Fruit fly (Drosophila melanogaster): Measurements from ENCODE around the gene Ogg1.

Ogg1 gene

dm6 chrX:8681822-8682632, 8.1 kb upstream of the Ogg1 start (continued):
- TF ChIP-seq BtbVII (GFP tag; optimal IDR thresholded peaks at IDR 0.05) (no peak), Mrtf (GFP tag; IDR thresholded peaks at IDR 0.05) (no peak), B-H1 (GFP tag; IDR thresholded peaks at IDR 0.05) (no peak), CG11723 (GFP tag; optimal IDR thresholded peaks at IDR 0.05) (no peak), Myb (GFP tag; optimal IDR thresholded peaks at IDR 0.05) (no peak), sna (GFP tag; IDR thresholded peaks at IDR 0.05; ENCODE audit: partially characterized antibody) (0 out of 2 replicates have a peak, but pooled peaks have one; percentile 7), CTCF (GFP tag; optimal IDR thresholded peaks at IDR 0.05) (peak; percentile 87), grn (GFP tag; optimal IDR thresholded peaks at IDR 0.05) (peak; percentile 1), CG8290 (GFP tag; optimal IDR thresholded peaks at IDR 0.05) (no peak), CG8290 (tag; optimal IDR thresholded peaks at IDR 0.05) (peak in 1 of 2 experiments; percentile 0), CG4360 (GFP tag; IDR thresholded peaks at IDR 0.05) (peak; percentile 82), HLH3B (GFP tag; IDR thresholded peaks at IDR 0.05) (no peak), gsb-n (tag; optimal IDR thresholded peaks at IDR 0.05) (no peak), CG10979 (tag; optimal IDR thresholded peaks at IDR 0.05) (no peak), CG13894 (tag; optimal IDR thresholded peaks at IDR 0.05) (no peak), Hmx (GFP tag; optimal IDR thresholded peaks at IDR 0.05) (no peak), cwo (GFP tag; optimal IDR thresholded peaks at IDR 0.05) (peak; percentile 86), CG7745 (tag; optimal IDR thresholded peaks at IDR 0.05) (no peak), bsh (GFP tag; optimal IDR thresholded peaks at IDR 0.05) (no peak), H2.0 (GFP tag; IDR thresholded peaks at IDR 0.05) (no peak), Pdp1 (GFP tag; optimal IDR thresholded peaks at IDR 0.05) (no peak), CG9727 (GFP tag; optimal IDR thresholded peaks at IDR 0.05) (no peak), D19A (tag; optimal IDR thresholded peaks at IDR 0.05) (peak; percentile 44), CG12104 (GFP tag; optimal IDR thresholded peaks at IDR 0.05) (no peak), TFAM (GFP tag; optimal IDR thresholded peaks at IDR 0.05) (no peak), Rfx (GFP tag; IDR thresholded peaks at IDR 0.05) (peak; percentile 36; the same call in 1 of the 2 replicates), bowl (GFP tag; IDR thresholded peaks at IDR 0.05) (no peak), gro (GFP tag; optimal IDR thresholded peaks at IDR 0.05) (peak; percentile 9)

dm6 chrX:8685394-8685793, 4.7 kb upstream of the Ogg1 start:
- TF ChIP-seq Bgb (GFP tag; IDR thresholded peaks at IDR 0.05; ENCODE audit: partially characterized antibody) (no peak), Nf-YC (tag; optimal IDR thresholded peaks at IDR 0.05) (peak; percentile 73), Sox102F (GFP tag; optimal IDR thresholded peaks at IDR 0.05) (no peak), Hr39 (optimal IDR thresholded peaks at IDR 0.05) (no peak), insv (GFP tag; optimal IDR thresholded peaks at IDR 0.05) (no peak), CG13287 (GFP tag; IDR thresholded peaks at IDR 0.05; ENCODE audit: partially characterized antibody) (no peak), CG12942 (GFP tag; optimal IDR thresholded peaks at IDR 0.05) (no peak), CG14014 (GFP tag; IDR thresholded peaks at IDR 0.05) (no peak), CrebB (tag; optimal IDR thresholded peaks at IDR 0.05) (peak; percentile 21), CG15514 (GFP tag; optimal IDR thresholded peaks at IDR 0.05) (peak; percentile 25), tna (GFP tag; IDR thresholded peaks at IDR 0.05; ENCODE audit: partially characterized antibody) (no peak), jigr1 (GFP tag; IDR thresholded peaks at IDR 0.05) (no peak), sisA (GFP tag; IDR thresholded peaks at IDR 0.05) (no peak), Mad (GFP tag; optimal IDR thresholded peaks at IDR 0.05) (no peak), HLH54F (GFP tag; optimal IDR thresholded peaks at IDR 0.05) (no peak), sqz (GFP tag; optimal IDR thresholded peaks at IDR 0.05) (no peak), CG13894 (tag; optimal IDR thresholded peaks at IDR 0.05) (peak; percentile 12), MTF-1 (GFP tag; optimal IDR thresholded peaks at IDR 0.05; ENCODE audit: borderline replicate concordance) (no peak), org-1 (GFP tag; optimal IDR thresholded peaks at IDR 0.05) (no peak), tgo (GFP tag; IDR thresholded peaks at IDR 0.05) (no peak), Chrac-16 (GFP tag; optimal IDR thresholded peaks at IDR 0.05) (no peak), Sox100B (GFP tag; optimal IDR thresholded peaks at IDR 0.05) (no peak), sug (tag; optimal IDR thresholded peaks at IDR 0.05) (peak; percentile 41), unpg (GFP tag; optimal IDR thresholded peaks at IDR 0.05) (peak; percentile 7), Bteb2 (GFP tag; optimal IDR thresholded peaks at IDR 0.05) (no peak)
